Worm (Caenorhabditis elegans) whole organism, L4 larva: ENCODE measurements around the gene R07B7.10.

ENCODE experiments used
- D1046.2 ChIP-seq: fragments of 200-800 bp; sonication (Bioruptor generic); IDR thresholded peaks from 2 replicates; pipeline ENCODE4 v1.3.6; 2022; ENCODE audit warnings: missing genetic modification characterization, missing compliant biosample characterization
- F10B5.3 ChIP-seq: sonication (generic microtip); optimal IDR thresholded peaks from 2 replicates; lab custom pipeline; 2016; ENCODE audit warnings: mild to moderate bottlenecking, missing genetic modification characterization, missing compliant biosample characterization
- F44E2.7 ChIP-seq: fragments of 200-800 bp; sonication (Bioruptor generic); IDR thresholded peaks from 2 replicates; pipeline ENCODE4 v2.1.2; 2022; ENCODE audit warnings: missing genetic modification characterization, missing compliant biosample characterization
- Y5F2A.4 ChIP-seq: fragments of 200-800 bp; sonication (Bioruptor generic); optimal IDR thresholded peaks from 2 replicates; lab custom pipeline; 2018; ENCODE audit warnings: mild to moderate bottlenecking, missing genetic modification characterization, missing compliant biosample characterization
- aha-1 ChIP-seq: fragments of 150-350 bp; peaks from one replicate; lab custom pipeline; 2014; ENCODE audit warnings: missing biosample characterization, missing genetic modification characterization
- aly-2 ChIP-seq: sonication (generic microtip); optimal IDR thresholded peaks from 2 replicates; lab custom pipeline; 2018; ENCODE audit warnings: missing biosample characterization, missing genetic modification characterization
- ama-1 ChIP-seq: fragments of 150-350 bp; optimal IDR thresholded peaks from 2 replicates; lab custom pipeline; 2014; ENCODE audit warnings: inconsistent platforms, mixed read lengths
- ceh-28 ChIP-seq: fragments of 150-350 bp; optimal IDR thresholded peaks from 2 replicates; lab custom pipeline; 2014; ENCODE audit warnings: missing biosample characterization, missing genetic modification reagents, missing genetic modification characterization
- ceh-32 ChIP-seq: sonication (generic microtip); optimal IDR thresholded peaks from 2 replicates; lab custom pipeline; 2016; ENCODE audit warnings: mild to moderate bottlenecking, missing genetic modification characterization, missing compliant biosample characterization; ENCODE audit not compliant: poor library complexity
- ctbp-1 ChIP-seq: fragments of 200-800 bp; sonication (Bioruptor generic); IDR thresholded peaks from 2 replicates; pipeline ENCODE4 v1.3.6; 2022; ENCODE audit warnings: missing genetic modification reagents, missing genetic modification characterization, missing compliant biosample characterization
- daf-8 ChIP-seq: fragments of 200-800 bp; sonication (Bioruptor generic); IDR thresholded peaks from 2 replicates; pipeline ENCODE4 v1.3.6; 2022; ENCODE audit warnings: missing genetic modification characterization, missing compliant biosample characterization
- dmd-6 ChIP-seq: fragments of 200-800 bp; sonication (Bioruptor generic); IDR thresholded peaks from 2 replicates; pipeline ENCODE4 v1.3.6; 2022; ENCODE audit warnings: missing genetic modification reagents, missing genetic modification characterization, missing compliant biosample characterization
- dmd-9 ChIP-seq: fragments of 200-800 bp; sonication (Bioruptor generic); IDR thresholded peaks from 2 replicates; pipeline ENCODE4 v1.3.6; 2022; ENCODE audit warnings: missing genetic modification reagents, missing genetic modification characterization, missing compliant biosample characterization
- duxl-1 ChIP-seq: sonication (generic microtip); optimal IDR thresholded peaks from 2 replicates; lab custom pipeline; 2016; ENCODE audit warnings: mild to moderate bottlenecking, missing genetic modification characterization, moderate library complexity, missing compliant biosample characterization; ENCODE audit not compliant: poor library complexity
- dve-1 ChIP-seq: sonication (generic microtip); optimal IDR thresholded peaks from 2 replicates; lab custom pipeline; 2017; ENCODE audit warnings: antibody characterized with exemption, mild to moderate bottlenecking, missing genetic modification characterization, missing compliant biosample characterization; ENCODE audit not compliant: insufficient read depth
- egl-27 ChIP-seq: sonication (generic microtip); optimal IDR thresholded peaks from 3 replicates; lab custom pipeline; 2017; ENCODE audit warnings: missing biosample characterization, missing genetic modification reagents, missing genetic modification characterization
- egl-43 ChIP-seq: fragments of 200-800 bp; sonication (Bioruptor generic); IDR thresholded peaks from 2 replicates; pipeline ENCODE4 v1.3.6; 2022; ENCODE audit warnings: missing genetic modification reagents, missing genetic modification characterization, missing compliant biosample characterization
- hif-1 ChIP-seq, 2 experiments: sonication (generic microtip); optimal IDR thresholded peaks; 2 replicates each; lab custom pipeline; 2016 to 2017; ENCODE audit warnings: missing compliant biosample characterization in 2 of 2, missing genetic modification characterization in 2 of 2, missing genetic modification reagents in 2 of 2, missing genotype in 2 of 2, mild to moderate bottlenecking in 1 of 2
- lim-7 ChIP-seq: fragments of 200-800 bp; sonication (Bioruptor generic); IDR thresholded peaks from 2 replicates; pipeline ENCODE4 v1.3.6; 2022; ENCODE audit warnings: missing genetic modification characterization, missing compliant biosample characterization
- lin-1 ChIP-seq: fragments of 200-800 bp; sonication (Bioruptor generic); IDR thresholded peaks from 2 replicates; pipeline ENCODE4 v1.3.6; 2022; ENCODE audit warnings: missing genetic modification reagents, missing genetic modification characterization, missing compliant biosample characterization
- lin-13 ChIP-seq: fragments of 150-350 bp; optimal IDR thresholded peaks from 2 replicates; lab custom pipeline; 2014; ENCODE audit warnings: missing biosample characterization, missing genetic modification reagents, missing genetic modification characterization
- lin-15B ChIP-seq: fragments of 150-350 bp; sonication (generic microtip); optimal IDR thresholded peaks from 3 replicates; lab custom pipeline; 2014; ENCODE audit warnings: missing biosample characterization, missing genetic modification characterization
- lin-39 ChIP-seq: fragments of 150-350 bp; optimal IDR thresholded peaks from 2 replicates; lab custom pipeline; 2014; ENCODE audit warnings: missing biosample characterization, missing genetic modification reagents, missing genetic modification characterization
- lsy-2 ChIP-seq, 2 experiments: fragments of 150-350 bp in 1 of 2; sonication (generic microtip) in 1 of 2; optimal IDR thresholded peaks; 2 replicates each; lab custom pipeline; 2014 to 2017; ENCODE audit warnings: missing biosample characterization in 2 of 2, missing genetic modification characterization in 2 of 2
- madf-5 ChIP-seq, 2 experiments: fragments of 200-800 bp; sonication (Bioruptor generic); IDR thresholded peaks; 2 replicates each; pipeline ENCODE4 v1.3.6; 2022; ENCODE audit warnings: missing compliant biosample characterization in 2 of 2, missing genetic modification characterization in 2 of 2
- madf-9 ChIP-seq: fragments of 200-800 bp; sonication (Bioruptor generic); conservative IDR thresholded peaks from 2 replicates; pipeline ENCODE4 v1.3.6; 2022; ENCODE audit warnings: missing genetic modification reagents, missing genetic modification characterization, missing compliant biosample characterization
- mdl-1 ChIP-seq, 2 experiments: fragments of 150-350 bp in 1 of 2; sonication (generic microtip) in 1 of 2; optimal IDR thresholded peaks; 2 replicates each; lab custom pipeline; 2014 to 2017; ENCODE audit warnings: missing biosample characterization in 2 of 2, missing genetic modification characterization in 2 of 2
- mdt-29 ChIP-seq: fragments of 200-800 bp; sonication (Bioruptor generic); IDR thresholded peaks from 2 replicates; pipeline ENCODE4 v1.3.6; 2022; ENCODE audit warnings: missing genetic modification reagents, missing genetic modification characterization, missing compliant biosample characterization
- mep-1 ChIP-seq: fragments of 150-350 bp; sonication (generic microtip); optimal IDR thresholded peaks from 3 replicates; lab custom pipeline; 2014; ENCODE audit warnings: missing biosample characterization, missing genetic modification characterization
- mxl-2 ChIP-seq: fragments of 200-800 bp; sonication (Bioruptor generic); conservative IDR thresholded peaks from 2 replicates; pipeline ENCODE4 v1.3.6; 2022; ENCODE audit warnings: missing genetic modification reagents, missing genetic modification characterization, missing compliant biosample characterization
- mxl-3 ChIP-seq: fragments of 200-800 bp; sonication (Bioruptor generic); optimal IDR thresholded peaks from 2 replicates; lab custom pipeline; 2018; ENCODE audit warnings: mild to moderate bottlenecking, missing genetic modification characterization, missing compliant biosample characterization
- nhr-102 ChIP-seq: sonication (generic microtip); optimal IDR thresholded peaks from 2 replicates; lab custom pipeline; 2016; ENCODE audit warnings: mild to moderate bottlenecking, missing genetic modification characterization, moderate library complexity, missing compliant biosample characterization
- nhr-11 ChIP-seq: fragments of 150-350 bp; optimal IDR thresholded peaks from 2 replicates; lab custom pipeline; 2014; ENCODE audit warnings: missing biosample characterization, missing genetic modification characterization
- nhr-237 ChIP-seq: sonication (generic microtip); optimal IDR thresholded peaks from 2 replicates; lab custom pipeline; 2017; ENCODE audit warnings: missing biosample characterization, missing genetic modification characterization
- nhr-28 ChIP-seq: fragments of 150-350 bp; optimal IDR thresholded peaks from 2 replicates; lab custom pipeline; 2014; ENCODE audit warnings: missing biosample characterization, missing genetic modification characterization
- nhr-41 ChIP-seq: fragments of 200-800 bp; sonication (Bioruptor generic); IDR thresholded peaks from 2 replicates; pipeline ENCODE4 v1.3.6; 2022; ENCODE audit warnings: missing genetic modification reagents, missing genetic modification characterization, missing compliant biosample characterization
- nhr-42 ChIP-seq: fragments of 200-800 bp; sonication (Bioruptor generic); IDR thresholded peaks from 2 replicates; pipeline ENCODE4 v1.3.6; 2022; ENCODE audit warnings: missing genetic modification characterization, missing compliant biosample characterization
- nhr-6 ChIP-seq: fragments of 150-350 bp; optimal IDR thresholded peaks from 2 replicates; lab custom pipeline; 2014; ENCODE audit warnings: missing biosample characterization, missing genetic modification characterization
- nhr-77 ChIP-seq: fragments of 150-350 bp; optimal IDR thresholded peaks from 2 replicates; lab custom pipeline; 2014; ENCODE audit warnings: missing biosample characterization, missing genetic modification characterization
- pqm-1 ChIP-seq: sonication (generic microtip); optimal IDR thresholded peaks from 2 replicates; lab custom pipeline; 2017; ENCODE audit warnings: missing biosample characterization, missing genetic modification characterization
- rbr-2 ChIP-seq: sonication (generic microtip); optimal IDR thresholded peaks from 2 replicates; lab custom pipeline; 2016; ENCODE audit warnings: missing genotype, missing genetic modification characterization, missing compliant biosample characterization
- saeg-2 ChIP-seq: fragments of 200-800 bp; sonication (Bioruptor generic); IDR thresholded peaks from 2 replicates; pipeline ENCODE4 v1.3.6; 2022; ENCODE audit warnings: missing genetic modification reagents, missing genetic modification characterization, missing compliant biosample characterization
- skn-1 ChIP-seq: fragments of 150-350 bp; optimal IDR thresholded peaks from 2 replicates; lab custom pipeline; 2014; ENCODE audit warnings: missing biosample characterization, missing genetic modification characterization
- snpc-4 ChIP-seq: fragments of 150-350 bp; optimal IDR thresholded peaks from 2 replicates; lab custom pipeline; 2014; ENCODE audit warnings: missing biosample characterization, missing genetic modification characterization
- tra-1 ChIP-seq: fragments of 200-800 bp; sonication (Bioruptor generic); IDR thresholded peaks from 2 replicates; pipeline ENCODE4 v1.3.6; 2022; ENCODE audit warnings: missing genetic modification reagents, missing genetic modification characterization, missing compliant biosample characterization
- unc-39 ChIP-seq: sonication (generic microtip); optimal IDR thresholded peaks from 2 replicates; lab custom pipeline; 2017; ENCODE audit warnings: missing biosample characterization, missing genetic modification characterization
- unc-62 ChIP-seq, 3 experiments: fragments of 150-350 bp in 1 of 3; sonication (generic microtip); optimal IDR thresholded peaks in 2 of 3; peaks in 1 of 3; 1 replicate in 1 of 3; 2 replicates in 2 of 3; lab custom pipeline; 2014 to 2017; ENCODE audit warnings: missing biosample characterization in 3 of 3, missing genetic modification characterization in 3 of 3, missing genetic modification reagents in 3 of 3, missing genotype in 1 of 3
- zag-1 ChIP-seq: fragments of 150-350 bp; optimal IDR thresholded peaks from 2 replicates; lab custom pipeline; 2014; ENCODE audit warnings: missing biosample characterization, missing genetic modification characterization
- zfp-2 ChIP-seq: sonication (generic microtip); optimal IDR thresholded peaks from 2 replicates; lab custom pipeline; 2016; ENCODE audit warnings: mild to moderate bottlenecking, missing genetic modification characterization, missing compliant biosample characterization
- zfp-3 ChIP-seq: fragments of 200-800 bp; sonication (Bioruptor generic); conservative IDR thresholded peaks from 2 replicates; pipeline ENCODE4 v1.3.6; 2022; ENCODE audit warnings: missing genetic modification reagents, missing genetic modification characterization, missing compliant biosample characterization

Gene R07B7.10

ce11 chrV:12113726-12114125, 30.7 kb downstream of the R07B7.10 start:
- TF ChIP-seq dmd-9 (GFP tag; lab: Robert Waterston, UW) (no peak), saeg-2 (GFP tag; lab: Robert Waterston, UW) (no peak), nhr-41 (GFP tag; lab: Robert Waterston, UW) (no peak), madf-5 (GFP tag; IDR thresholded peaks at IDR 0.05; lab: Robert Waterston, UW) (no peak), nhr-11 (tag; lab: Kevin White, UChicago) (no peak), snpc-4 (tag; lab: Kevin White, UChicago) (no peak), mxl-3 (GFP tag; lab: Kevin White, UChicago) (peak; percentile 66), F44E2.7 (no peak), pqm-1 (tag; lab: Kevin White, UChicago) (peak; percentile 85), dmd-6 (peak; percentile 54), ama-1 (lab: Kevin White, UChicago) (no peak), D1046.2 (no peak), aha-1 (tag; lab: Kevin White, UChicago) (peak; percentile 30), skn-1 (no peak), lsy-2 (tag; optimal IDR thresholded peaks at IDR 0.05; lab: Kevin White, UChicago) (no peak), aly-2 (tag; lab: Kevin White, UChicago) (no peak), nhr-28 (peak; percentile 91), ceh-32 (tag; lab: Kevin White, UChicago) (no peak), mep-1 (no peak), nhr-77 (tag; lab: Kevin White, UChicago) (peak; percentile 3), zfp-2 (tag; lab: Kevin White, UChicago) (no peak), duxl-1 (tag; lab: Kevin White, UChicago) (no peak), zfp-3 (GFP tag; lab: Robert Waterston, UW) (no peak), mdl-1 (tag; optimal IDR thresholded peaks at IDR 0.05; lab: Kevin White, UChicago) (peak in 1 of 2 experiments; percentile 13), lin-1 (no peak), ceh-28 (tag; lab: Kevin White, UChicago) (no peak)

ce11 chrV:12114693-12115092, 31.7 kb downstream of the R07B7.10 start, which contains the start of gene spin-1:
Gene spin-1 (plus strand): TSS chrV:12114993.
- TF ChIP-seq F10B5.3 (tag; lab: Kevin White, UChicago), result no peak

- TF ChIP-seq dve-1 (tag; lab: Kevin White, UChicago), result peak; percentile 38
- TF ChIP-seq lin-15B (tag; lab: Kevin White, UChicago), result no peak
- no peak for TF ChIP-seq mep-1
- no peak for TF ChIP-seq unc-39
- TF ChIP-seq tra-1 (GFP tag; lab: Robert Waterston, UW), result no peak
- TF ChIP-seq lim-7, result no peak
- no peak for TF ChIP-seq hif-1 (tag; optimal IDR thresholded peaks at IDR 0.05; lab: Kevin White, UChicago)
- TF ChIP-seq aly-2 (tag; lab: Kevin White, UChicago), result no peak
- TF ChIP-seq egl-27, result no peak
- TF ChIP-seq Y5F2A.4 (GFP tag; lab: Kevin White, UChicago), result no peak
- TF ChIP-seq rbr-2 (tag; lab: Kevin White, UChicago), result no peak
- peak; percentile 81 for TF ChIP-seq nhr-28
- TF ChIP-seq mdt-29 (GFP tag; lab: Robert Waterston, UW), result no peak
- no peak for TF ChIP-seq mxl-2 (GFP tag; lab: Robert Waterston, UW)
- TF ChIP-seq lin-13 (GFP tag; lab: Kevin White, UChicago), result no peak
- TF ChIP-seq daf-8 (GFP tag; lab: Robert Waterston, UW), result no peak
- TF ChIP-seq nhr-42 (GFP tag; lab: Robert Waterston, UW), result no peak
- no peak for TF ChIP-seq egl-43
- no peak for TF ChIP-seq ctbp-1 (GFP tag; lab: Robert Waterston, UW)
- no peak for TF ChIP-seq madf-9
- TF ChIP-seq lin-39 (tag; lab: Kevin White, UChicago), result no peak
- TF ChIP-seq nhr-102 (tag; lab: Kevin White, UChicago), result no peak
- no peak for TF ChIP-seq zag-1 (tag; lab: Kevin White, UChicago)
- peak; percentile 75 for TF ChIP-seq dmd-6
- no peak for TF ChIP-seq nhr-237
- peak in 1 of 2 experiments; percentile 97 for TF ChIP-seq unc-62 (GFP tag; optimal IDR thresholded peaks at IDR 0.05 in 1 of 2; lab: Kevin White, UChicago)
- no peak for TF ChIP-seq unc-62 (tag; optimal IDR thresholded peaks at IDR 0.05; lab: Kevin White, UChicago)
- no peak for TF ChIP-seq nhr-6 (tag; lab: Kevin White, UChicago)
These were observed 32.1 kb downstream of the R07B7.10 start for ce11 chrV:12115150-12115549.
